4 fruit fly cellular contexts compared by ENCODE assay signal in genomic region chr3R:23782456-23783402, dm6.
A peak's percentile ranks its signal among the peaks of the same experiment; 100 is the strongest.
TF ChIP-seq lines count a peak whose summit lies in the region.

No protein-coding gene starts in this region.

TF ChIP-seq in whole organism, adult, 20 proteins besides CTCF, POLR2A, EP300 and RAD21 (continued from another document):
- TF ChIP-seq tj (GFP tag; optimal IDR thresholded peaks at IDR 0.05; lab: Kevin White, UChicago), result no peak
- peak; percentile 15 for TF ChIP-seq toe (GFP tag; optimal IDR thresholded peaks at IDR 0.05; lab: Kevin White, UChicago)

TF ChIP-seq in whole organism, embryonic, 481 proteins besides CTCF, POLR2A, EP300 and RAD21 (continued from another document and continues in another):
- peak; percentile 92 for TF ChIP-seq CG4424 (GFP tag; optimal IDR thresholded peaks at IDR 0.05; lab: Kevin White, UChicago)
- peak; percentile 76 for TF ChIP-seq CG6272 (GFP tag; IDR thresholded peaks at IDR 0.05; lab: Robert Waterston, UW)
- TF ChIP-seq CG10321 (GFP tag; IDR thresholded peaks at IDR 0.05; lab: Robert Waterston, UW), result no peak
- peak; percentile 70 for TF ChIP-seq onecut (GFP tag; IDR thresholded peaks at IDR 0.05; lab: Robert Waterston, UW)
- peak; percentile 33; the same call in 1 of the 2 replicates for TF ChIP-seq slbo (GFP tag; IDR thresholded peaks at IDR 0.05; lab: Robert Waterston, UW)
- peak; percentile 95 for TF ChIP-seq kni (GFP tag; optimal IDR thresholded peaks at IDR 0.05; lab: Kevin White, UChicago)
- peak; percentile 90 for TF ChIP-seq pum (GFP tag; optimal IDR thresholded peaks at IDR 0.05; lab: Kevin White, UChicago)
- peak; percentile 8 for TF ChIP-seq emc (GFP tag; optimal IDR thresholded peaks at IDR 0.05; lab: Kevin White, UChicago)
- peak; percentile 10 for TF ChIP-seq CG17912 (GFP tag; optimal IDR thresholded peaks at IDR 0.05; lab: Kevin White, UChicago)
- TF ChIP-seq sna (GFP tag; IDR thresholded peaks at IDR 0.05; lab: Robert Waterston, UW; ENCODE audit: partially characterized antibody), result 0 out of 2 replicates have a peak, but pooled peaks have one; percentile 38
- no peak for TF ChIP-seq unc-4 (GFP tag; IDR thresholded peaks at IDR 0.05; lab: Robert Waterston, UW; ENCODE audit: partially characterized antibody)
- peak; percentile 87 for TF ChIP-seq croc (GFP tag; conservative IDR thresholded peaks at IDR 0.05; lab: Robert Waterston, UW)
- peak; percentile 95 for TF ChIP-seq phol (tag; optimal IDR thresholded peaks at IDR 0.05; lab: Kevin White, UChicago)
- peak; percentile 88 for TF ChIP-seq odd (GFP tag; optimal IDR thresholded peaks at IDR 0.05; lab: Kevin White, UChicago)
- peak; percentile 95 for TF ChIP-seq gem (tag; optimal IDR thresholded peaks at IDR 0.05; lab: Kevin White, UChicago)
- TF ChIP-seq CG11504 (tag; optimal IDR thresholded peaks at IDR 0.05; lab: Kevin White, UChicago), result peak; percentile 90
- TF ChIP-seq h (optimal IDR thresholded peaks at IDR 0.05; lab: Kevin White, UChicago), result no peak
- TF ChIP-seq Ada2b (GFP tag; IDR thresholded peaks at IDR 0.05; lab: Robert Waterston, UW), result peak; percentile 76
- TF ChIP-seq Mrtf (GFP tag; IDR thresholded peaks at IDR 0.05; lab: Robert Waterston, UW), result peak; percentile 59; the same call in 2 of the 3 replicates
- no peak for TF ChIP-seq bbx (GFP tag; IDR thresholded peaks at IDR 0.05; lab: Robert Waterston, UW; ENCODE audit: partially characterized antibody)
- peak; percentile 91 for TF ChIP-seq Med (GFP tag; lab: Kevin White, UChicago)
- TF ChIP-seq CG1832 (GFP tag; optimal IDR thresholded peaks at IDR 0.05; lab: Kevin White, UChicago), result peak; percentile 78
- peak; percentile 26 for TF ChIP-seq fu2 (GFP tag; optimal IDR thresholded peaks at IDR 0.05; lab: Kevin White, UChicago)
- peak; percentile 91 for TF ChIP-seq Xbp1 (GFP tag; optimal IDR thresholded peaks at IDR 0.05; lab: Kevin White, UChicago)
- TF ChIP-seq CG6683 (GFP tag; optimal IDR thresholded peaks at IDR 0.05; lab: Kevin White, UChicago), result peak; percentile 79
- TF ChIP-seq Opbp (GFP tag; IDR thresholded peaks at IDR 0.05; lab: Robert Waterston, UW; ENCODE audit: partially characterized antibody), result no peak
- peak; percentile 57; the same call in 1 of the 3 replicates for TF ChIP-seq jigr1 (GFP tag; IDR thresholded peaks at IDR 0.05; lab: Robert Waterston, UW)
- peak; percentile 94 for TF ChIP-seq Sox102F (GFP tag; optimal IDR thresholded peaks at IDR 0.05; lab: Kevin White, UChicago)
- no peak; the same call in 2 of the 3 replicates for TF ChIP-seq CG6791 (GFP tag; IDR thresholded peaks at IDR 0.05; lab: Robert Waterston, UW; ENCODE audit: partially characterized antibody)
- TF ChIP-seq CG3847 (GFP tag; IDR thresholded peaks at IDR 0.05; lab: Robert Waterston, UW), result peak; percentile 50; the same call in 1 of the 2 replicates
- peak; percentile 56 for TF ChIP-seq dimm (GFP tag; IDR thresholded peaks at IDR 0.05; lab: Robert Waterston, UW)
- peak; percentile 59; the same call in 1 of the 2 replicates for TF ChIP-seq E2f2 (GFP tag; IDR thresholded peaks at IDR 0.05; lab: Robert Waterston, UW)
- peak; percentile 82 for TF ChIP-seq PHDP (tag; optimal IDR thresholded peaks at IDR 0.05; lab: Kevin White, UChicago)
- TF ChIP-seq CG8281 (tag; optimal IDR thresholded peaks at IDR 0.05; lab: Kevin White, UChicago), result peak; percentile 62
- TF ChIP-seq pb (GFP tag; optimal IDR thresholded peaks at IDR 0.05; lab: Kevin White, UChicago), result peak; percentile 76
- TF ChIP-seq E2f1 (GFP tag; IDR thresholded peaks at IDR 0.05; lab: Robert Waterston, UW), result peak; percentile 78
- peak; percentile 60 for TF ChIP-seq maf-S (GFP tag; optimal IDR thresholded peaks at IDR 0.05; lab: Kevin White, UChicago)
- TF ChIP-seq CG9932 (GFP tag; IDR thresholded peaks at IDR 0.05; lab: Robert Waterston, UW), result no peak
- peak; percentile 70 for TF ChIP-seq ttk (GFP tag; IDR thresholded peaks at IDR 0.05; lab: Robert Waterston, UW)
- no peak for TF ChIP-seq Dip2 (GFP tag; IDR thresholded peaks at IDR 0.05; lab: Robert Waterston, UW)
- TF ChIP-seq CG12219 (GFP tag; optimal IDR thresholded peaks at IDR 0.05; lab: Kevin White, UChicago), result peak; percentile 82

TF ChIP-seq in whole organism, prepupa, 60 proteins besides CTCF, POLR2A, EP300 and RAD21 (continued from another document):
- TF ChIP-seq CG6163 (GFP tag; IDR thresholded peaks at IDR 0.05; lab: Robert Waterston, UW), result peak; percentile 93
- peak; percentile 86 for TF ChIP-seq CG11294 (GFP tag; IDR thresholded peaks at IDR 0.05; lab: Robert Waterston, UW)
- TF ChIP-seq Eip78C (GFP tag; lab: Kevin White, UChicago), result peak; percentile 99
- TF ChIP-seq Gug (GFP tag; IDR thresholded peaks at IDR 0.05; lab: Robert Waterston, UW), result peak; percentile 88
- TF ChIP-seq topi (GFP tag; optimal IDR thresholded peaks at IDR 0.05; lab: Kevin White, UChicago), result peak; percentile 91
- peak; percentile 94 for TF ChIP-seq Met (GFP tag; optimal IDR thresholded peaks at IDR 0.05; lab: Kevin White, UChicago)
- peak; percentile 73 to 82 for TF ChIP-seq ss (GFP tag; optimal IDR thresholded peaks at IDR 0.05; lab: Kevin White, UChicago)
- peak; percentile 87 for TF ChIP-seq CG1621 (tag; optimal IDR thresholded peaks at IDR 0.05; lab: Kevin White, UChicago)
- peak; percentile 92 for TF ChIP-seq CG15336 (GFP tag; IDR thresholded peaks at IDR 0.05; lab: Robert Waterston, UW)
- TF ChIP-seq CG31627 (GFP tag; optimal IDR thresholded peaks at IDR 0.05; lab: Kevin White, UChicago), result peak; percentile 88
- peak; percentile 73 for TF ChIP-seq CG8319 (GFP tag; optimal IDR thresholded peaks at IDR 0.05; lab: Kevin White, UChicago)
- peak; percentile 92 for TF ChIP-seq OdsH (GFP tag; optimal IDR thresholded peaks at IDR 0.05; lab: Kevin White, UChicago)
- TF ChIP-seq lz (GFP tag; optimal IDR thresholded peaks at IDR 0.05; lab: Kevin White, UChicago), result peak; percentile 85
- peak; percentile 89 for TF ChIP-seq CG6276 (GFP tag; optimal IDR thresholded peaks at IDR 0.05; lab: Kevin White, UChicago)
- TF ChIP-seq CG16779 (tag; optimal IDR thresholded peaks at IDR 0.05; lab: Kevin White, UChicago), result peak; percentile 65
- peak; percentile 74 for TF ChIP-seq CG11902 (GFP tag; optimal IDR thresholded peaks at IDR 0.05; lab: Kevin White, UChicago)
- peak; percentile 86 for TF ChIP-seq CG34406 (GFP tag; optimal IDR thresholded peaks at IDR 0.05; lab: Kevin White, UChicago)
- TF ChIP-seq net (GFP tag; optimal IDR thresholded peaks at IDR 0.05; lab: Kevin White, UChicago), result peak; percentile 91
- peak; percentile 48 for TF ChIP-seq fd85E (GFP tag; optimal IDR thresholded peaks at IDR 0.05; lab: Kevin White, UChicago)
- TF ChIP-seq cyc (GFP tag; optimal IDR thresholded peaks at IDR 0.05; lab: Kevin White, UChicago), result peak; percentile 89
- TF ChIP-seq Eip93F (GFP tag; optimal IDR thresholded peaks at IDR 0.05; lab: Kevin White, UChicago), result peak; percentile 64
- peak; percentile 85 for TF ChIP-seq dsx (GFP tag; optimal IDR thresholded peaks at IDR 0.05; lab: Kevin White, UChicago; ENCODE audit: poor library complexity, severe bottlenecking)
- TF ChIP-seq Hr4 (GFP tag; optimal IDR thresholded peaks at IDR 0.05; lab: Kevin White, UChicago), result peak; percentile 94
- peak; percentile 93 for TF ChIP-seq Sox14 (GFP tag; optimal IDR thresholded peaks at IDR 0.05; lab: Kevin White, UChicago)
- peak; percentile 37 for TF ChIP-seq CG6854 (GFP tag; optimal IDR thresholded peaks at IDR 0.05; lab: Kevin White, UChicago)
- TF ChIP-seq CG9139 (GFP tag; optimal IDR thresholded peaks at IDR 0.05; lab: Kevin White, UChicago), result peak; percentile 68
- TF ChIP-seq fkh (GFP tag; optimal IDR thresholded peaks at IDR 0.05; lab: Kevin White, UChicago), result peak; percentile 100
- TF ChIP-seq CG10631 (GFP tag; optimal IDR thresholded peaks at IDR 0.05; lab: Kevin White, UChicago), result peak; percentile 93
- no peak for TF ChIP-seq Hr38 (GFP tag; optimal IDR thresholded peaks at IDR 0.05; lab: Kevin White, UChicago)
- TF ChIP-seq Hr39 (GFP tag; optimal IDR thresholded peaks at IDR 0.05; lab: Kevin White, UChicago), result peak; percentile 88
- TF ChIP-seq spab (GFP tag; optimal IDR thresholded peaks at IDR 0.05; lab: Kevin White, UChicago), result peak; percentile 82
- TF ChIP-seq CG6808 (GFP tag; optimal IDR thresholded peaks at IDR 0.05; lab: Kevin White, UChicago), result peak; percentile 77
- TF ChIP-seq Sox15 (GFP tag; optimal IDR thresholded peaks at IDR 0.05; lab: Kevin White, UChicago), result peak; percentile 58
- peak; percentile 91 for TF ChIP-seq Eip75B (GFP tag; optimal IDR thresholded peaks at IDR 0.05; lab: Kevin White, UChicago)
- TF ChIP-seq CG6792 (GFP tag; optimal IDR thresholded peaks at IDR 0.05; lab: Kevin White, UChicago), result peak; percentile 83
- TF ChIP-seq pdm3 (GFP tag; optimal IDR thresholded peaks at IDR 0.05; lab: Kevin White, UChicago), result peak; percentile 92
- TF ChIP-seq CG8632 (GFP tag; optimal IDR thresholded peaks at IDR 0.05; lab: Kevin White, UChicago), result peak; percentile 83
- peak; percentile 89 for TF ChIP-seq Lpt (GFP tag; optimal IDR thresholded peaks at IDR 0.05; lab: Kevin White, UChicago)
- peak; percentile 95 for TF ChIP-seq svp (GFP tag; lab: Kevin White, UChicago)
- peak; percentile 75 for TF ChIP-seq Ets21C (GFP tag; optimal IDR thresholded peaks at IDR 0.05; lab: Kevin White, UChicago)
- TF ChIP-seq Sox102F (GFP tag; optimal IDR thresholded peaks at IDR 0.05; lab: Kevin White, UChicago), result peak; percentile 93

TF ChIP-seq in whole organism, wandering third instar larva, 38 proteins besides CTCF, POLR2A, EP300 and RAD21 (continued from another document):
- peak; percentile 77 for TF ChIP-seq sv (GFP tag; optimal IDR thresholded peaks at IDR 0.05; lab: Kevin White, UChicago)
- peak; percentile 76 for TF ChIP-seq CG32264 (GFP tag; optimal IDR thresholded peaks at IDR 0.05; lab: Kevin White, UChicago)
- TF ChIP-seq rgr (GFP tag; optimal IDR thresholded peaks at IDR 0.05; lab: Kevin White, UChicago), result peak; percentile 88
- peak; percentile 71 for TF ChIP-seq Sp1 (GFP tag; optimal IDR thresholded peaks at IDR 0.05; lab: Kevin White, UChicago)
- TF ChIP-seq Mio (GFP tag; optimal IDR thresholded peaks at IDR 0.05; lab: Kevin White, UChicago), result no peak
- peak; percentile 44 for TF ChIP-seq Dif (GFP tag; optimal IDR thresholded peaks at IDR 0.05; lab: Kevin White, UChicago; ENCODE audit: partially characterized antibody)
